Worm (Caenorhabditis elegans) whole organism, young adult: ENCODE measurements around the gene srx-87.

Experiments used
- attf-5 ChIP-seq: fragments of 200-800 bp; sonication (Bioruptor generic); optimal IDR thresholded peaks from 2 replicates; lab custom pipeline; 2018; ENCODE audit warnings: mild to moderate bottlenecking, missing genetic modification characterization, missing compliant biosample characterization
- ceh-58 ChIP-seq: fragments of 200-800 bp; sonication (Bioruptor generic); IDR thresholded peaks from 2 replicates; pipeline ENCODE4 v1.3.6; 2022; ENCODE audit warnings: missing genetic modification characterization, missing compliant biosample characterization

DNA sequence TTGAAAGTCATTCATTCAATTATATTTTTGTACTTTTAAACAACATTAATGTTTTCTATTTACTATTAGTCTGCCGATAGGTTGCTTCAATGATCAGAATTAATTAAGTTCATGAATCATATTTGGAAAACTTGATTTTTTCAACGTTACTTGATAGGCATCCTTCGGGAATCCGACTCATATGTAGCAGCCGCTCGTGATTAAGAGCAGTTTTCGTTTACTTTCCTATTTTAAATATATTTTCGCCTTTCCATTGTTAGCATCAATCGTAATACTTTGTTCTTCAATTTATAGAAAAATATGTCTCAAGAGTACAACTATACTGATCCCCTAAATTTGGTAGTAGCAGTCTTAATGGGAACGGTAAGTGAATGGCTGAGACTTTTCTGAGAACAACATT, 16.2 kb downstream of the srx-87 start, which contains the start of gene srx-90:
- TF ChIP-seq ceh-58 (GFP tag; lab: Robert Waterston, UW), result no peak
- TF ChIP-seq attf-5 (GFP tag; lab: Kevin White, UChicago), result no peak
